Fruit fly (Drosophila melanogaster): ENCODE data around the gene Naa40.

The Naa40 gene

DNA sequence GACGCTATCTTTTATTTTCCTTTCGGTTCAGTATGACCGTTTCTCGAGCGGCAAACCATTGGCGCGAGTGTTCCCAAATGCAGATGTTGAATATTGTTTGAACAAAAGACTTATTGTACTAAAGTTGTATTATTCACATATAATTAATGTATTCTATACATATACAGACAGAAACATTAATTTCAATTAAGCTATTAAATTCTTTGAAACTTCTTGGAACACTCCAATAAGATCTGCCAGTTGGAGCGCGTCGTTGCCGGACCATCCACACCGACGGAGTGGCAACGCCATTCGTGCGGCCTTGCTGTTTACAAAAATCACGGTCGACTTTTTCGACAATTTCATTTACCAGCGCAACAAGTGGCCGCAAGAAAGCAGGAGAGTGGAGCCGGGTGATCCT, 20.3 kb upstream of the Naa40 start, which contains the start of the genes Wdr24 and IntS11 (continued):
- TF ChIP-seq Oli (tag; optimal IDR thresholded peaks at IDR 0.05): peak; percentile 70
- peak; percentile 92 for TF ChIP-seq CG11247 (GFP tag; IDR thresholded peaks at IDR 0.05)
- peak; percentile 37; the same call in 1 of the 2 replicates for TF ChIP-seq Bgb (GFP tag; IDR thresholded peaks at IDR 0.05; ENCODE audit: partially characterized antibody)
- TF ChIP-seq trh (GFP tag; optimal IDR thresholded peaks at IDR 0.05): peak; percentile 18
- peak; percentile 61 for TF ChIP-seq pnt (GFP tag; optimal IDR thresholded peaks at IDR 0.05)
- TF ChIP-seq Ets97D (GFP tag; optimal IDR thresholded peaks at IDR 0.05): peak; percentile 67
- TF ChIP-seq cato (GFP tag; optimal IDR thresholded peaks at IDR 0.05; ENCODE audit: borderline replicate concordance): peak; percentile 38
- TF ChIP-seq CG17328 (GFP tag; IDR thresholded peaks at IDR 0.05): peak; percentile 75
- peak; percentile 56 for TF ChIP-seq jumu (GFP tag; optimal IDR thresholded peaks at IDR 0.05)
- no peak for TF ChIP-seq bbx (GFP tag; IDR thresholded peaks at IDR 0.05; ENCODE audit: partially characterized antibody)
- TF ChIP-seq salm (tag; optimal IDR thresholded peaks at IDR 0.05): peak; percentile 28
- no peak for TF ChIP-seq CG5180 (GFP tag; optimal IDR thresholded peaks at IDR 0.05)
- TF ChIP-seq psq (GFP tag; optimal IDR thresholded peaks at IDR 0.05): peak; percentile 28
- peak; percentile 56 for TF ChIP-seq emc (GFP tag; optimal IDR thresholded peaks at IDR 0.05)
- no peak for TF ChIP-seq CG8478 (optimal IDR thresholded peaks at IDR 0.05)
- TF ChIP-seq BEAF-32 (GFP tag; optimal IDR thresholded peaks at IDR 0.05): peak; percentile 54
- peak; percentile 94 for TF ChIP-seq ranshi (GFP tag; IDR thresholded peaks at IDR 0.05)
- peak; percentile 74 for TF ChIP-seq Awh (GFP tag; IDR thresholded peaks at IDR 0.05)
- TF ChIP-seq CG6254 (GFP tag; optimal IDR thresholded peaks at IDR 0.05): peak; percentile 30
- peak; percentile 80 for TF ChIP-seq Hr3 (GFP tag; optimal IDR thresholded peaks at IDR 0.05)
- TF ChIP-seq CG3726 (GFP tag; IDR thresholded peaks at IDR 0.05): peak; percentile 85; the same call in 2 of the 3 replicates
- peak; percentile 82 for TF ChIP-seq pho (GFP tag; optimal IDR thresholded peaks at IDR 0.05)
- TF ChIP-seq az2 (GFP tag; optimal IDR thresholded peaks at IDR 0.05): peak; percentile 58
- no peak for TF ChIP-seq org-1 (GFP tag; optimal IDR thresholded peaks at IDR 0.05)
- TF ChIP-seq dmrt11E (tag; optimal IDR thresholded peaks at IDR 0.05): peak; percentile 43
- peak; percentile 90 for TF ChIP-seq Dek (tag; optimal IDR thresholded peaks at IDR 0.05)
- peak; percentile 98 for TF ChIP-seq slbo (GFP tag; IDR thresholded peaks at IDR 0.05)
- no peak for TF ChIP-seq h (optimal IDR thresholded peaks at IDR 0.05)
- TF ChIP-seq pzg (GFP tag; optimal IDR thresholded peaks at IDR 0.05): peak; percentile 73
- TF ChIP-seq Hr51 (GFP tag; optimal IDR thresholded peaks at IDR 0.05): peak in 1 of 2 experiments; percentile 61
- no peak for TF ChIP-seq CG17568 (GFP tag; optimal IDR thresholded peaks at IDR 0.05)
- TF ChIP-seq Xbp1 (GFP tag; optimal IDR thresholded peaks at IDR 0.05): peak; percentile 84
- no peak for TF ChIP-seq Eip74EF (GFP tag; optimal IDR thresholded peaks at IDR 0.05)
- no peak for TF ChIP-seq Spps (tag; optimal IDR thresholded peaks at IDR 0.05)
- TF ChIP-seq hbn (GFP tag; IDR thresholded peaks at IDR 0.05; ENCODE audit: partially characterized antibody): no peak
- peak; percentile 4 for TF ChIP-seq gcm2 (GFP tag; optimal IDR thresholded peaks at IDR 0.05)
- TF ChIP-seq CkIIα-i1 (GFP tag; IDR thresholded peaks at IDR 0.05): no peak
- TF ChIP-seq grau (tag; optimal IDR thresholded peaks at IDR 0.05): peak; percentile 90
- peak; percentile 81 for TF ChIP-seq CG14710 (tag; optimal IDR thresholded peaks at IDR 0.05)
- TF ChIP-seq CG12744 (GFP tag; optimal IDR thresholded peaks at IDR 0.05): peak; percentile 63
- peak; percentile 91 for TF ChIP-seq CG4617 (GFP tag; optimal IDR thresholded peaks at IDR 0.05; ENCODE audit: borderline replicate concordance)
- TF ChIP-seq yki (optimal IDR thresholded peaks at IDR 0.05): no peak
- peak; percentile 51 for TF ChIP-seq Scr (GFP tag; IDR thresholded peaks at IDR 0.05; ENCODE audit: partially characterized antibody)
- TF ChIP-seq fu2 (GFP tag; optimal IDR thresholded peaks at IDR 0.05): peak; percentile 69
- peak; percentile 91 for TF ChIP-seq Dip3 (GFP tag; optimal IDR thresholded peaks at IDR 0.05)
- peak; percentile 52; the same call in 2 of the 3 replicates for TF ChIP-seq vnd (GFP tag; IDR thresholded peaks at IDR 0.05; ENCODE audit: partially characterized antibody)
- TF ChIP-seq CG10321 (GFP tag; IDR thresholded peaks at IDR 0.05): no peak
- peak; percentile 31 to 94 for TF ChIP-seq insv (GFP tag; optimal IDR thresholded peaks at IDR 0.05)
- no peak for TF ChIP-seq CG8089 (GFP tag; optimal IDR thresholded peaks at IDR 0.05)
- TF ChIP-seq HHEX (GFP tag; optimal IDR thresholded peaks at IDR 0.05): peak; percentile 69
- peak; percentile 51 for TF ChIP-seq CG13123 (GFP tag; optimal IDR thresholded peaks at IDR 0.05)
